Fruit fly (Drosophila melanogaster) whole organism, wandering third instar larva: Measurements from ENCODE around the gene CG7542.

Experiments used
- Abd-B ChIP-seq: fragments of >200 bp; optimal IDR thresholded peaks from 2 replicates; lab custom pipeline; 2017; ENCODE audit warnings: missing biosample characterization, missing genetic modification characterization
- Dfd ChIP-seq: fragments of >200 bp; optimal IDR thresholded peaks from 2 replicates; lab custom pipeline; 2017; ENCODE audit warnings: missing biosample characterization, missing genetic modification characterization
- Hr78 ChIP-seq: fragments of >200 bp; optimal IDR thresholded peaks from 2 replicates; lab custom pipeline; 2017; ENCODE audit warnings: missing biosample characterization, missing genetic modification characterization
- Hr83 ChIP-seq: fragments of 200-300 bp; sonication (Bioruptor generic); optimal IDR thresholded peaks from 2 replicates; lab custom pipeline; 2016; ENCODE audit warnings: missing biosample characterization, mild to moderate bottlenecking, missing genetic modification characterization, moderate library complexity; ENCODE audit not compliant: poor library complexity, severe bottlenecking
- Myc ChIP-seq: fragments of >200 bp; optimal IDR thresholded peaks from 2 replicates; lab custom pipeline; 2017
- br ChIP-seq: fragments of 200-800 bp; sonication (Bioruptor generic); optimal IDR thresholded peaks from 2 replicates; lab custom pipeline; 2016; ENCODE audit warnings: missing biosample characterization, missing genetic modification characterization
- ey ChIP-seq: fragments of 200-800 bp; sonication (Bioruptor generic); optimal IDR thresholded peaks from 2 replicates; lab custom pipeline; 2016; ENCODE audit warnings: missing biosample characterization, missing genetic modification characterization
- lola ChIP-seq: fragments of >200 bp; optimal IDR thresholded peaks from 2 replicates; lab custom pipeline; 2017; ENCODE audit warnings: missing biosample characterization, missing genetic modification characterization
- psq ChIP-seq: fragments of 200-800 bp; sonication (Bioruptor generic); optimal IDR thresholded peaks from 3 replicates; lab custom pipeline; 2017; ENCODE audit warnings: missing biosample characterization, mild to moderate bottlenecking, missing genetic modification characterization, moderate library complexity

- TF ChIP-seq Myc (lab: Kevin White, UChicago) = no peak
- no peak for TF ChIP-seq Hr83 (GFP tag; lab: Kevin White, UChicago)
- no peak for TF ChIP-seq br (GFP tag; lab: Kevin White, UChicago)
- TF ChIP-seq ey = no peak
- TF ChIP-seq Hr78 = no peak
- no peak for TF ChIP-seq psq
- TF ChIP-seq lola (GFP tag; lab: Kevin White, UChicago) = no peak
- TF ChIP-seq Abd-B = no peak
- TF ChIP-seq Dfd = no peak
Observed at dm6 chr3L:17504538-17504937, 45.1 kb upstream of the CG7542 start.
